Fruit fly (Drosophila melanogaster) whole organism, embryonic: ENCODE results near the gene CG3587.

Source experiments
- B-H1 ChIP-seq: fragments of 200-800 bp; sonication (Bioruptor generic); IDR thresholded peaks from 3 replicates; pipeline ENCODE4 v1.3.6; 2022; ENCODE audit warnings: missing biosample characterization, missing genetic modification characterization
- CG10366 ChIP-seq: fragments of 200-800 bp; sonication (Bioruptor generic); IDR thresholded peaks from 2 replicates; pipeline ENCODE4 v1.3.6; 2022; ENCODE audit warnings: missing biosample characterization, missing genetic modification characterization
- CG10431 ChIP-seq: fragments of 200-800 bp; sonication (Bioruptor generic); optimal IDR thresholded peaks from 3 replicates; lab custom pipeline; 2018; ENCODE audit warnings: missing biosample characterization, mild to moderate bottlenecking, missing genetic modification characterization
- CG13123 ChIP-seq: fragments of 200-800 bp; sonication (Bioruptor generic); optimal IDR thresholded peaks from 2 replicates; lab custom pipeline; 2016; ENCODE audit warnings: missing biosample characterization, missing genetic modification characterization
- CG13287 ChIP-seq: fragments of 200-800 bp; sonication (Bioruptor generic); IDR thresholded peaks from 2 replicates; pipeline ENCODE4 v1.3.6; 2022; ENCODE audit warnings: missing biosample characterization, missing genetic modification characterization; ENCODE audit not compliant: partially characterized antibody
- CG15514 ChIP-seq: fragments of 200-800 bp; sonication (Bioruptor generic); optimal IDR thresholded peaks from 3 replicates; lab custom pipeline; 2017; ENCODE audit warnings: missing biosample characterization, missing genetic modification characterization, mild to moderate bottlenecking, moderate library complexity, missing genetic modification reagents
- CG16813 ChIP-seq: fragments of 200-800 bp; sonication (Bioruptor generic); IDR thresholded peaks from 3 replicates; pipeline ENCODE4 v1.3.6; 2022; ENCODE audit warnings: missing biosample characterization, missing genetic modification characterization; ENCODE audit not compliant: partially characterized antibody
- CG2116 ChIP-seq: fragments of 200-800 bp; sonication (Bioruptor generic); optimal IDR thresholded peaks from 3 replicates; lab custom pipeline; 2018; ENCODE audit warnings: missing biosample characterization, mild to moderate bottlenecking, missing genetic modification characterization
- CG2129 ChIP-seq: fragments of 200-800 bp; sonication (Bioruptor generic); IDR thresholded peaks from 2 replicates; pipeline ENCODE4 v1.3.6; 2022; ENCODE audit warnings: missing biosample characterization, missing genetic modification characterization; ENCODE audit not compliant: partially characterized antibody
- CG34224 ChIP-seq: fragments of 200-800 bp; sonication (Bioruptor generic); IDR thresholded peaks from 3 replicates; pipeline ENCODE4 v1.3.6; 2022; ENCODE audit warnings: missing biosample characterization, missing genetic modification characterization; ENCODE audit not compliant: partially characterized antibody
- CG3995 ChIP-seq: fragments of 200-800 bp; sonication (Bioruptor generic); optimal IDR thresholded peaks from 3 replicates; lab custom pipeline; 2016; ENCODE audit warnings: missing biosample characterization, missing genetic modification characterization
- CG43689 ChIP-seq: fragments of 200-800 bp; sonication (Bioruptor generic); IDR thresholded peaks from 2 replicates; pipeline ENCODE4 v1.3.6; 2022; ENCODE audit warnings: missing biosample characterization, missing genetic modification characterization
- CG4424 ChIP-seq: fragments of 200-800 bp; sonication (Bioruptor generic); optimal IDR thresholded peaks from 3 replicates; lab custom pipeline; 2016; ENCODE audit warnings: missing biosample characterization, missing genetic modification characterization
- CG4617 ChIP-seq: fragments of 200-800 bp; sonication (Bioruptor generic); optimal IDR thresholded peaks from 3 replicates; lab custom pipeline; 2016; ENCODE audit warnings: missing biosample characterization, missing genetic modification characterization, borderline replicate concordance
- CG5180 ChIP-seq: fragments of 200-800 bp; sonication (Bioruptor generic); optimal IDR thresholded peaks from 3 replicates; lab custom pipeline; 2017; ENCODE audit warnings: missing biosample characterization, missing genetic modification characterization, mild to moderate bottlenecking, moderate library complexity, missing genetic modification reagents
- CG6654 ChIP-seq: fragments of 200-800 bp; sonication (Bioruptor generic); optimal IDR thresholded peaks from 2 replicates; lab custom pipeline; 2017; ENCODE audit warnings: missing biosample characterization, mild to moderate bottlenecking, missing genetic modification characterization
- CG6791 ChIP-seq: fragments of 200-800 bp; sonication (Bioruptor generic); IDR thresholded peaks from 3 replicates; pipeline ENCODE4 v1.3.6; 2022; ENCODE audit warnings: missing biosample characterization, missing genetic modification characterization; ENCODE audit not compliant: partially characterized antibody
- CG7963 ChIP-seq: fragments of 200-800 bp; sonication (Bioruptor generic); IDR thresholded peaks from 3 replicates; pipeline ENCODE4 v1.3.6; 2022; ENCODE audit warnings: missing biosample characterization, missing genetic modification characterization; ENCODE audit not compliant: partially characterized antibody
- CG8478 ChIP-seq: fragments of >200 bp; optimal IDR thresholded peaks from 2 replicates; lab custom pipeline; 2018
- CG9437 ChIP-seq: fragments of 200-800 bp; sonication (Bioruptor generic); optimal IDR thresholded peaks from 2 replicates; lab custom pipeline; 2018; ENCODE audit warnings: missing biosample characterization, mild to moderate bottlenecking, missing genetic modification characterization
- CG9932 ChIP-seq: fragments of 200-800 bp; sonication (Bioruptor generic); IDR thresholded peaks from 2 replicates; pipeline ENCODE4 v1.3.6; 2022; ENCODE audit warnings: missing biosample characterization, missing genetic modification characterization
- Chrac-16 ChIP-seq: fragments of 200-800 bp; sonication (Bioruptor generic); optimal IDR thresholded peaks from 3 replicates; lab custom pipeline; 2016; ENCODE audit warnings: missing biosample characterization, missing genetic modification characterization
- Dad ChIP-seq: fragments of 200-800 bp; sonication (Bioruptor generic); optimal IDR thresholded peaks from 3 replicates; lab custom pipeline; 2016; ENCODE audit warnings: missing biosample characterization, missing genetic modification characterization
- Dll ChIP-seq: fragments of 200-800 bp; sonication (Bioruptor generic); IDR thresholded peaks from 4 replicates; pipeline ENCODE4 v1.3.6; 2022; ENCODE audit warnings: missing biosample characterization, missing genetic modification characterization; ENCODE audit not compliant: partially characterized antibody
- Doc3 ChIP-seq: fragments of 200-800 bp; sonication (Bioruptor generic); IDR thresholded peaks from 3 replicates; pipeline ENCODE4 v1.3.6; 2022; ENCODE audit warnings: missing biosample characterization, missing genetic modification characterization; ENCODE audit not compliant: partially characterized antibody
- Drgx ChIP-seq: fragments of 200-800 bp; sonication (Bioruptor generic); IDR thresholded peaks from 2 replicates; pipeline ENCODE4 v1.3.6; 2022; ENCODE audit warnings: missing biosample characterization, missing genetic modification characterization
- Fer1 ChIP-seq: fragments of 200-800 bp; sonication (Bioruptor generic); optimal IDR thresholded peaks from 2 replicates; lab custom pipeline; 2017; ENCODE audit warnings: missing biosample characterization, mild to moderate bottlenecking, missing genetic modification characterization
- Fer3 ChIP-seq: fragments of 200-800 bp; sonication (Bioruptor generic); optimal IDR thresholded peaks from 2 replicates; lab custom pipeline; 2018; ENCODE audit warnings: missing biosample characterization, mild to moderate bottlenecking, missing genetic modification characterization, moderate library complexity
- Hsf ChIP-seq: fragments of 200-800 bp; sonication (Bioruptor generic); optimal IDR thresholded peaks from 3 replicates; lab custom pipeline; 2016; ENCODE audit warnings: missing biosample characterization, missing genetic modification characterization
- Max ChIP-seq: fragments of 200-800 bp; sonication (Bioruptor generic); optimal IDR thresholded peaks from 2 replicates; lab custom pipeline; 2016; ENCODE audit warnings: missing biosample characterization, mild to moderate bottlenecking, missing genetic modification characterization
- Neu2 ChIP-seq: fragments of 200-800 bp; sonication (Bioruptor generic); optimal IDR thresholded peaks from 3 replicates; lab custom pipeline; 2016; ENCODE audit warnings: missing biosample characterization, missing genetic modification characterization, borderline replicate concordance
- Nf-YB ChIP-seq: fragments of 200-800 bp; sonication (Bioruptor generic); optimal IDR thresholded peaks from 3 replicates; lab custom pipeline; 2019; ENCODE audit warnings: missing biosample characterization, mild to moderate bottlenecking, missing genetic modification characterization, moderate library complexity
- Scr ChIP-seq: fragments of 200-800 bp; sonication (Bioruptor generic); IDR thresholded peaks from 2 replicates; pipeline ENCODE4 v1.3.6; 2022; ENCODE audit warnings: missing biosample characterization, missing genetic modification characterization; ENCODE audit not compliant: partially characterized antibody
- Sry-δ ChIP-seq: fragments of 200-800 bp; sonication (Bioruptor generic); optimal IDR thresholded peaks from 2 replicates; lab custom pipeline; 2016; ENCODE audit warnings: missing biosample characterization, missing genetic modification characterization
- Usf ChIP-seq: fragments of 200-800 bp; sonication (Bioruptor generic); optimal IDR thresholded peaks from 2 replicates; lab custom pipeline; 2017; ENCODE audit warnings: missing genotype, missing biosample characterization, missing genetic modification characterization
- YL-1 ChIP-seq: fragments of 200-800 bp; sonication (Bioruptor generic); optimal IDR thresholded peaks from 3 replicates; lab custom pipeline; 2017; ENCODE audit warnings: missing biosample characterization, mild to moderate bottlenecking, missing genetic modification characterization
- amos ChIP-seq: fragments of 200-800 bp; sonication (Bioruptor generic); IDR thresholded peaks from 2 replicates; pipeline ENCODE4 v1.3.6; 2022; ENCODE audit warnings: missing biosample characterization, missing genetic modification characterization; ENCODE audit not compliant: partially characterized antibody
- crol ChIP-seq: fragments of 200-800 bp; sonication (Bioruptor generic); IDR thresholded peaks from 2 replicates; pipeline ENCODE4 v1.3.6; 2022; ENCODE audit warnings: missing biosample characterization, missing genetic modification characterization
- eyg ChIP-seq: fragments of 200-800 bp; sonication (Bioruptor generic); optimal IDR thresholded peaks from 3 replicates; lab custom pipeline; 2016; ENCODE audit warnings: missing biosample characterization, missing genetic modification characterization
- hb ChIP-seq: fragments of 200-800 bp; sonication (Bioruptor generic); IDR thresholded peaks from 3 replicates; pipeline ENCODE4 v1.3.6; 2022; ENCODE audit warnings: missing biosample characterization, missing genetic modification characterization; ENCODE audit not compliant: partially characterized antibody
- her ChIP-seq: fragments of 200-800 bp; sonication (Bioruptor generic); optimal IDR thresholded peaks from 2 replicates; lab custom pipeline; 2016; ENCODE audit warnings: missing biosample characterization, missing genetic modification characterization
- kah ChIP-seq: fragments of 200-800 bp; sonication (Bioruptor generic); optimal IDR thresholded peaks from 2 replicates; lab custom pipeline; 2018; ENCODE audit warnings: missing biosample characterization, mild to moderate bottlenecking, missing genetic modification characterization
- lab ChIP-seq: fragments of 200-800 bp; sonication (Bioruptor generic); optimal IDR thresholded peaks from 3 replicates; lab custom pipeline; 2017; ENCODE audit warnings: missing biosample characterization, missing genetic modification characterization, mild to moderate bottlenecking, moderate library complexity, missing genetic modification reagents
- lbe ChIP-seq: fragments of 200-800 bp; sonication (Bioruptor generic); optimal IDR thresholded peaks from 2 replicates; lab custom pipeline; 2016; ENCODE audit warnings: missing biosample characterization, mild to moderate bottlenecking, missing genetic modification characterization
- pb ChIP-seq: fragments of 200-800 bp; sonication (Bioruptor generic); optimal IDR thresholded peaks from 3 replicates; lab custom pipeline; 2016; ENCODE audit warnings: missing biosample characterization, missing genetic modification characterization
- rib ChIP-seq: fragments of 200-800 bp; sonication (Bioruptor generic); IDR thresholded peaks from 2 replicates; pipeline ENCODE4 v1.3.6; 2022; ENCODE audit warnings: missing biosample characterization, missing genetic modification characterization
- shn ChIP-seq: fragments of 200-800 bp; sonication (Bioruptor generic); optimal IDR thresholded peaks from 3 replicates; lab custom pipeline; 2016; ENCODE audit warnings: missing biosample characterization, missing genetic modification characterization
- unc-4 ChIP-seq: fragments of 200-800 bp; sonication (Bioruptor generic); IDR thresholded peaks from 2 replicates; pipeline ENCODE4 v1.3.6; 2022; ENCODE audit warnings: missing biosample characterization, missing genetic modification characterization; ENCODE audit not compliant: partially characterized antibody
- vnd ChIP-seq: fragments of 200-800 bp; sonication (Bioruptor generic); IDR thresholded peaks from 3 replicates; pipeline ENCODE4 v1.3.6; 2022; ENCODE audit warnings: missing biosample characterization, missing genetic modification characterization; ENCODE audit not compliant: partially characterized antibody

Gene CG3587

dm6 chrX:1908757-1909156, 31.4 kb upstream of the CG3587 start, which contains the start of the genes Edem1 and Rbcn-3B (continued):
- TF ChIP-seq CG15514 (GFP tag; lab: Kevin White, UChicago) (peak; percentile 45), CG43689 (no peak), Fer1 (peak; percentile 34), CG13287 (peak; percentile 44), CG8478 (lab: Kevin White, UChicago) (no peak), CG13123 (no peak), CG6791 (peak; percentile 67; the same call in 2 of the 3 replicates), B-H1 (no peak), eyg (GFP tag; lab: Kevin White, UChicago) (no peak), CG3995 (GFP tag; lab: Kevin White, UChicago) (peak; percentile 77), CG4424 (no peak), Neu2 (GFP tag; lab: Kevin White, UChicago) (no peak), CG7963 (GFP tag; lab: Robert Waterston, UW) (0 out of 3 replicates have a peak, but pooled peaks have one; percentile 39), lab (GFP tag; lab: Kevin White, UChicago) (peak; percentile 16), CG16813 (peak; percentile 50; the same call in 1 of the 3 replicates), CG34224 (peak; percentile 34; the same call in 2 of the 3 replicates), CG9932 (GFP tag; lab: Robert Waterston, UW) (no peak), crol (GFP tag; lab: Robert Waterston, UW) (peak; percentile 56; the same call in 1 of the 2 replicates), CG10366 (GFP tag; lab: Robert Waterston, UW) (no peak), Nf-YB (GFP tag; lab: Kevin White, UChicago) (no peak), CG2116 (GFP tag; lab: Kevin White, UChicago) (peak; percentile 61), CG2129 (GFP tag; lab: Robert Waterston, UW) (0 out of 2 replicates have a peak, but pooled peaks have one; percentile 23), CG10431 (GFP tag; lab: Kevin White, UChicago) (no peak), CG4617 (GFP tag; lab: Kevin White, UChicago) (peak; percentile 33), Doc3 (GFP tag; lab: Robert Waterston, UW) (peak; percentile 45; the same call in 1 of the 3 replicates), unc-4 (GFP tag; lab: Robert Waterston, UW) (0 out of 2 replicates have a peak, but pooled peaks have one; percentile 32), Dll (peak; percentile 45; the same call in 2 of the 4 replicates), Drgx (GFP tag; lab: Robert Waterston, UW) (peak; percentile 14; the same call in 1 of the 2 replicates), YL-1 (peak; percentile 41), Sry-δ (GFP tag; lab: Kevin White, UChicago) (peak; percentile 19), hb (GFP tag; lab: Robert Waterston, UW) (peak; percentile 57; the same call in 1 of the 3 replicates), Chrac-16 (no peak), Usf (GFP tag; lab: Kevin White, UChicago) (no peak), her (no peak), kah (GFP tag; lab: Kevin White, UChicago) (no peak), Dad (GFP tag; lab: Kevin White, UChicago) (no peak), vnd (GFP tag; lab: Robert Waterston, UW) (peak; percentile 40; the same call in 1 of the 3 replicates), shn (GFP tag; lab: Kevin White, UChicago) (no peak), pb (GFP tag; lab: Kevin White, UChicago) (no peak), Max (GFP tag; lab: Kevin White, UChicago) (peak; percentile 15), Scr (GFP tag; lab: Robert Waterston, UW) (peak; percentile 53), amos (peak; percentile 68), Fer3 (no peak), Hsf (GFP tag; lab: Kevin White, UChicago) (no peak), CG5180 (GFP tag; lab: Kevin White, UChicago) (peak; percentile 77), lbe (peak; percentile 12), CG6654 (GFP tag; lab: Kevin White, UChicago) (no peak), CG9437 (GFP tag; lab: Kevin White, UChicago) (no peak), rib (GFP tag; lab: Robert Waterston, UW) (no peak)
